Fruit fly (Drosophila melanogaster): ENCODE results near the gene Spase22-23.

DNA sequence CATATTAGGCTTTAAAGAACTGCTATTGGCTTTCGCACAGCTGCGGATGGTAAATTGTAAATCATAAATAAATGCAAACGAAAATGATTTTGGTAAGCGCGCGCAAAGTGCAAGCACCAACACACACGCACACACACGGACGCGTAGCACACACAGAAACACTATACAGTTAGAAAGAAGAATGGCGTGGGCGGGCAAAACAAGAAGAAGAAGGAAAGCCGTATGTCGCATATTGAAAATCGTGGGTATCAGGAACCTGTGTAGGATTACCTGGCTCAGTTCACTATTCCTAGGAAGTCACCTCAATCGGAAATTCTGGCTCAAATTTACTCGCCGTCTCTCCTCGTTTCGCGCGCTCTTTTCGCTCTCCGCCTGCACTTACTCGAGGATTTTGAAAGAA is 9.0 kb downstream of the Spase22-23 start, which contains the start of gene cav:
- TF ChIP-seq dpn (GFP tag; optimal IDR thresholded peaks at IDR 0.05) = no peak
- TF ChIP-seq CG14860 (GFP tag; IDR thresholded peaks at IDR 0.05; ENCODE audit: partially characterized antibody) = no peak
- no peak for TF ChIP-seq CG7928 (GFP tag; optimal IDR thresholded peaks at IDR 0.05)
- TF ChIP-seq CG11696 (GFP tag; IDR thresholded peaks at IDR 0.05) = no peak
- TF ChIP-seq Nf-YA (GFP tag; IDR thresholded peaks at IDR 0.05) = no peak
- no peak for TF ChIP-seq Mrtf (GFP tag; IDR thresholded peaks at IDR 0.05)
